Worm (Caenorhabditis elegans): ENCODE results near the gene gex-5.

- TF ChIP-seq him-1 (tag; optimal IDR thresholded peaks at IDR 0.05) (no peak), W03F9.2 (tag; optimal IDR thresholded peaks at IDR 0.05) (no peak)
These were observed 40.4 kb upstream of the gex-5 start, which contains the start of gene F26A1.8 for ce11 chrIII:4822140-4822539.

Measured in whole organism, L4/young adult.